Worm (Caenorhabditis elegans) whole organism, late embryonic: ENCODE measurements around the gene C25H3.11.

ENCODE experiments used
- C08G9.2 ChIP-seq: sonication (generic microtip); optimal IDR thresholded peaks from 2 replicates; lab custom pipeline; 2016; ENCODE audit warnings: mild to moderate bottlenecking, missing genetic modification characterization, moderate library complexity, missing compliant biosample characterization
- C38D4.7 ChIP-seq: fragments of 200-800 bp; sonication (Bioruptor generic); optimal IDR thresholded peaks from 2 replicates; lab custom pipeline; 2018; ENCODE audit warnings: mild to moderate bottlenecking, missing genetic modification characterization, moderate library complexity, missing compliant biosample characterization
- F13H6.1 ChIP-seq: sonication (generic microtip); optimal IDR thresholded peaks from 2 replicates; lab custom pipeline; 2016; ENCODE audit warnings: missing genetic modification characterization, missing compliant biosample characterization
- K09A11.1 ChIP-seq: sonication (generic microtip); optimal IDR thresholded peaks from 2 replicates; lab custom pipeline; 2017; ENCODE audit warnings: antibody characterized with exemption, mild to moderate bottlenecking, missing genetic modification characterization, missing compliant biosample characterization; ENCODE audit not compliant: insufficient read depth
- Y22D7AL.16 ChIP-seq: sonication (generic microtip); optimal IDR thresholded peaks from 2 replicates; lab custom pipeline; 2016; ENCODE audit warnings: missing genetic modification characterization, missing compliant biosample characterization
- ceh-18 ChIP-seq: sonication (generic microtip); optimal IDR thresholded peaks from 2 replicates; lab custom pipeline; 2016; ENCODE audit warnings: missing genetic modification characterization, missing compliant biosample characterization
- ceh-2 ChIP-seq: sonication (generic microtip); optimal IDR thresholded peaks from 2 replicates; lab custom pipeline; 2016; ENCODE audit warnings: missing genotype, missing genetic modification characterization, missing compliant biosample characterization
- ceh-24 ChIP-seq: sonication (generic microtip); optimal IDR thresholded peaks from 2 replicates; lab custom pipeline; 2016; ENCODE audit warnings: mild to moderate bottlenecking, missing genetic modification characterization, missing compliant biosample characterization
- ceh-30 ChIP-seq: fragments of 150-350 bp; optimal IDR thresholded peaks from 2 replicates; lab custom pipeline; 2014; ENCODE audit warnings: missing biosample characterization, missing genetic modification characterization
- ceh-31 ChIP-seq: sonication (generic microtip); optimal IDR thresholded peaks from 2 replicates; lab custom pipeline; 2016; ENCODE audit warnings: missing genetic modification characterization, missing compliant biosample characterization
- ceh-45 ChIP-seq: fragments of 200-800 bp; sonication (Bioruptor generic); IDR thresholded peaks from 2 replicates; pipeline ENCODE4 v1.3.6; 2022; ENCODE audit warnings: missing genetic modification reagents, missing genetic modification characterization, missing compliant biosample characterization
- ceh-6 ChIP-seq: fragments of 200-800 bp; sonication (Bioruptor generic); optimal IDR thresholded peaks from 2 replicates; lab custom pipeline; 2018; ENCODE audit warnings: mild to moderate bottlenecking, missing genetic modification characterization, missing compliant biosample characterization
- ceh-9 ChIP-seq: sonication (generic microtip); optimal IDR thresholded peaks from 2 replicates; lab custom pipeline; 2016; ENCODE audit warnings: mild to moderate bottlenecking, missing genetic modification characterization, inconsistent platforms, missing compliant biosample characterization
- dve-1 ChIP-seq: sonication (generic microtip); optimal IDR thresholded peaks from 2 replicates; lab custom pipeline; 2017; ENCODE audit warnings: antibody characterized with exemption, mild to moderate bottlenecking, missing genetic modification characterization, missing compliant biosample characterization
- elt-2 ChIP-seq: sonication (generic microtip); optimal IDR thresholded peaks from 2 replicates; lab custom pipeline; 2016; ENCODE audit warnings: missing genetic modification reagents, missing genetic modification characterization, missing compliant biosample characterization
- ets-4 ChIP-seq: sonication (generic microtip); optimal IDR thresholded peaks from 2 replicates; lab custom pipeline; 2016; ENCODE audit warnings: missing genetic modification characterization, missing compliant biosample characterization
- fkh-6 ChIP-seq: sonication (generic microtip); optimal IDR thresholded peaks from 2 replicates; lab custom pipeline; 2016; ENCODE audit warnings: missing genetic modification characterization, missing compliant biosample characterization
- gmeb-2 ChIP-seq: sonication (generic microtip); optimal IDR thresholded peaks from 2 replicates; lab custom pipeline; 2016; ENCODE audit warnings: missing genetic modification characterization, inconsistent platforms, missing compliant biosample characterization
- hlh-13 ChIP-seq: fragments of 200-800 bp; sonication (Bioruptor generic); optimal IDR thresholded peaks from 2 replicates; lab custom pipeline; 2018; ENCODE audit warnings: mild to moderate bottlenecking, missing genetic modification characterization, missing compliant biosample characterization
- hlh-15 ChIP-seq: sonication (generic microtip); optimal IDR thresholded peaks from 2 replicates; lab custom pipeline; 2016; ENCODE audit warnings: missing genetic modification characterization, missing compliant biosample characterization
- hlh-30 ChIP-seq: sonication (generic microtip); optimal IDR thresholded peaks from 2 replicates; lab custom pipeline; 2017; ENCODE audit warnings: antibody characterized with exemption, missing genetic modification characterization, missing compliant biosample characterization; ENCODE audit not compliant: insufficient read depth
- lim-6 ChIP-seq: sonication (generic microtip); optimal IDR thresholded peaks from 2 replicates; lab custom pipeline; 2016; ENCODE audit warnings: missing genetic modification characterization, missing compliant biosample characterization
- lin-11 ChIP-seq: fragments of 200-800 bp; sonication (Bioruptor generic); optimal IDR thresholded peaks from 2 replicates; lab custom pipeline; 2018; ENCODE audit warnings: mild to moderate bottlenecking, missing genetic modification characterization, missing compliant biosample characterization
- madf-2 ChIP-seq: sonication (generic microtip); optimal IDR thresholded peaks from 2 replicates; lab custom pipeline; 2017; ENCODE audit warnings: missing genetic modification characterization, missing compliant biosample characterization
- nhr-11 ChIP-seq: fragments of 150-350 bp; optimal IDR thresholded peaks from 2 replicates; lab custom pipeline; 2014; ENCODE audit warnings: missing biosample characterization, missing genetic modification characterization
- npax-4 ChIP-seq: sonication (generic microtip); optimal IDR thresholded peaks from 2 replicates; lab custom pipeline; 2016; ENCODE audit warnings: missing genetic modification characterization, missing compliant biosample characterization
- pag-3 ChIP-seq: sonication (generic microtip); optimal IDR thresholded peaks from 2 replicates; lab custom pipeline; 2016; ENCODE audit warnings: missing compliant biosample characterization, missing genetic modification characterization, borderline replicate concordance
- pax-1 ChIP-seq: fragments of 150-350 bp; optimal IDR thresholded peaks from 2 replicates; lab custom pipeline; 2014; ENCODE audit warnings: missing biosample characterization, missing genetic modification characterization
- pha-4 ChIP-seq: fragments of 150-350 bp; optimal IDR thresholded peaks from 2 replicates; lab custom pipeline; 2018; ENCODE audit warnings: missing biosample characterization, missing genetic modification reagents, missing genetic modification characterization
- pqm-1 ChIP-seq: sonication (generic microtip); optimal IDR thresholded peaks from 2 replicates; lab custom pipeline; 2016; ENCODE audit warnings: missing genetic modification characterization, missing compliant biosample characterization
- pros-1 ChIP-seq: fragments of 150-350 bp; optimal IDR thresholded peaks from 2 replicates; lab custom pipeline; 2014; ENCODE audit warnings: missing biosample characterization, missing genetic modification reagents, missing genetic modification characterization
- sdc-2 ChIP-seq: sonication (generic microtip); optimal IDR thresholded peaks from 2 replicates; lab custom pipeline; 2016; ENCODE audit warnings: missing genotype, missing genetic modification characterization, missing compliant biosample characterization
- sox-2 ChIP-seq: fragments of 200-800 bp; sonication (Bioruptor generic); IDR thresholded peaks from 2 replicates; pipeline ENCODE4 v1.3.6; 2022; ENCODE audit warnings: missing genetic modification reagents, missing genetic modification characterization, missing compliant biosample characterization
- sox-4 ChIP-seq: sonication (generic microtip); optimal IDR thresholded peaks from 2 replicates; lab custom pipeline; 2017; ENCODE audit warnings: mild to moderate bottlenecking, missing genetic modification characterization, inconsistent platforms, missing compliant biosample characterization
- syd-9 ChIP-seq: sonication (generic microtip); optimal IDR thresholded peaks from 2 replicates; lab custom pipeline; 2016; ENCODE audit warnings: mild to moderate bottlenecking, missing genetic modification characterization, moderate library complexity, missing compliant biosample characterization
- tbx-2 ChIP-seq: sonication (generic microtip); optimal IDR thresholded peaks from 2 replicates; lab custom pipeline; 2016; ENCODE audit warnings: missing genetic modification characterization, missing compliant biosample characterization
- tbx-7 ChIP-seq: sonication (generic microtip); optimal IDR thresholded peaks from 2 replicates; lab custom pipeline; 2016; ENCODE audit warnings: missing genotype, missing genetic modification characterization, missing compliant biosample characterization
- unc-55 ChIP-seq: sonication (generic microtip); optimal IDR thresholded peaks from 2 replicates; lab custom pipeline; 2017; ENCODE audit warnings: missing biosample characterization, missing genetic modification reagents, missing genetic modification characterization
- unc-86 ChIP-seq: sonication (generic microtip); optimal IDR thresholded peaks from 2 replicates; lab custom pipeline; 2016; ENCODE audit warnings: missing genetic modification characterization, missing compliant biosample characterization
- zip-5 ChIP-seq: sonication (generic microtip); optimal IDR thresholded peaks from 2 replicates; lab custom pipeline; 2016; ENCODE audit warnings: missing genetic modification characterization, missing compliant biosample characterization

Gene C25H3.11

DNA sequence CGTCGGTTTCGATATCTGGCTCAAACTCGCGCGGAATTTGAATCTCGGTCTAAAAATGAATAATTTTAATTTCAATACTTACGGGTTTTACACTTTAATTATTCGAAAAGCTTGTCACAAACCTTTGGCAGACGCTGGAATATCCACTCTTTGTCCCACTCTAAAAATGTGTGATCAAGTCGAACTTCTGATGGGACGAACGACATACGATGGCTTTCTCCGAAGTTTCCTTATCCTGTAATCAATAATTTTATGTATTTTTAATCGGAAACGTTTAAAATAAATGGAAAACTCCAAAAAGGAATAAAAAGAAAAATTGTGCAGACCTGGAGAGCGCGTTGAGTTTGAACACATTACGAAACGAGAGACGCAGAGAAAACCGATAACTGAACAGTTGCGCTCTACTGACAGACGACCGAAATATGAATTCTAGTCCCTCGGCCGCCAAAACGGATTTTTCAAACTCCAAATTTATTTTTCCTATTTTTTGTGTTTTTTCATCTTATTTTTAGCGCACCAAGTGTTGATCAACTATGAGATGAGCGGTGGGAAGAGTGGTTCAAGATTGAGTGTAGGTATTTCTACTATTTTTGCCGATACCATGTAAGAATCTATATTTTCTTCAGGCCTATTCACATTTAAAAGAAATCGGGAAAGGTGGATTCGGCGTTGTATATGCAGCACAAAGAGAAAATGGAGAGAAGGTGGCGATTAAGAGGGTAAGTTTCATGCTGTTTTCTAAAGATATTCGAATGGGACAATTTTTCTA is 39.4 kb downstream of the C25H3.11 start, which contains the start of the genes sam-4, F59E12.17 and zyg-1 (continued):
- TF ChIP-seq lim-6 (tag; lab: Kevin White, UChicago) (no peak), pros-1 (tag; lab: Kevin White, UChicago) (no peak), hlh-15 (no peak), npax-4 (no peak), ceh-9 (tag; lab: Kevin White, UChicago) (no peak), unc-55 (GFP tag; lab: Kevin White, UChicago) (no peak), pha-4 (tag; lab: Kevin White, UChicago) (no peak), F13H6.1 (peak; percentile 20), ets-4 (tag; lab: Kevin White, UChicago) (peak; percentile 83), C08G9.2 (tag; lab: Kevin White, UChicago) (peak; percentile 66), dve-1 (tag; lab: Kevin White, UChicago) (no peak), zip-5 (tag; lab: Kevin White, UChicago) (peak; percentile 20), Y22D7AL.16 (tag; lab: Kevin White, UChicago) (no peak), nhr-11 (tag; lab: Kevin White, UChicago) (no peak), ceh-18 (tag; lab: Kevin White, UChicago) (no peak), pqm-1 (tag; lab: Kevin White, UChicago) (no peak), tbx-7 (tag; lab: Kevin White, UChicago) (peak; percentile 11), ceh-24 (tag; lab: Kevin White, UChicago) (no peak)
- TF ChIP-seq, all 69 proteins: peak for 13

- TF ChIP-seq sox-4 (tag; lab: Kevin White, UChicago) (no peak), ets-4 (tag; lab: Kevin White, UChicago) (no peak), ceh-31 (tag; lab: Kevin White, UChicago) (no peak), elt-2 (tag; lab: Kevin White, UChicago) (no peak), ceh-18 (tag; lab: Kevin White, UChicago) (no peak), ceh-45 (GFP tag; lab: Robert Waterston, UW) (no peak), C38D4.7 (no peak), pros-1 (tag; lab: Kevin White, UChicago) (no peak), lim-6 (tag; lab: Kevin White, UChicago) (no peak), fkh-6 (tag; lab: Kevin White, UChicago) (no peak), sox-2 (GFP tag; lab: Robert Waterston, UW) (no peak), K09A11.1 (tag; lab: Kevin White, UChicago) (no peak), ceh-2 (tag; lab: Kevin White, UChicago) (no peak), ceh-30 (tag; lab: Kevin White, UChicago) (no peak), gmeb-2 (tag; lab: Kevin White, UChicago) (no peak), pax-1 (tag; lab: Kevin White, UChicago) (no peak), pag-3 (tag; lab: Kevin White, UChicago) (no peak), hlh-13 (GFP tag; lab: Kevin White, UChicago) (no peak)
Observed at ce11 chrII:5648272-5648671, 40.6 kb downstream of the C25H3.11 start, which contains the start of gene ddl-1. TSS of gene ddl-1 (minus strand) at chrII:5648372.

- TF ChIP-seq hlh-15: no peak
- TF ChIP-seq unc-86: no peak
- TF ChIP-seq C38D4.7: no peak
- no peak for TF ChIP-seq hlh-30 (tag; lab: Kevin White, UChicago)
- TF ChIP-seq pha-4 (tag; lab: Kevin White, UChicago): no peak
- TF ChIP-seq sdc-2 (tag; lab: Kevin White, UChicago): no peak
- no peak for TF ChIP-seq lim-6 (tag; lab: Kevin White, UChicago)
- no peak for TF ChIP-seq lin-11 (tag; lab: Kevin White, UChicago)
- TF ChIP-seq tbx-2 (tag; lab: Kevin White, UChicago): no peak
- no peak for TF ChIP-seq npax-4
- TF ChIP-seq madf-2 (tag; lab: Kevin White, UChicago): no peak
- TF ChIP-seq hlh-13 (GFP tag; lab: Kevin White, UChicago): no peak
- no peak for TF ChIP-seq ceh-45 (GFP tag; lab: Robert Waterston, UW)
- no peak for TF ChIP-seq syd-9 (tag; lab: Kevin White, UChicago)
- TF ChIP-seq ceh-18 (tag; lab: Kevin White, UChicago): no peak
- TF ChIP-seq sox-4 (tag; lab: Kevin White, UChicago): no peak
- no peak for TF ChIP-seq pag-3 (tag; lab: Kevin White, UChicago)
- TF ChIP-seq ceh-31 (tag; lab: Kevin White, UChicago): no peak
- no peak for TF ChIP-seq ceh-6 (GFP tag; lab: Kevin White, UChicago)
Observed at ce11 chrII:5646942-5647341, 41.9 kb downstream of the C25H3.11 start, which contains the start of gene F59E12.9. TSS of gene F59E12.9 (minus strand) at chrII:5647042.
